Worm (Caenorhabditis elegans): ENCODE results near the gene C39H7.4.
A peak's percentile ranks its signal among the peaks of the same experiment; 100 is the strongest.

The C39H7.4 gene

ce11 chrIV:5590120-5590519 is 24.3 kb downstream of the C39H7.4 start (continued):
- no peak for TF ChIP-seq cey-2 (tag; optimal IDR thresholded peaks at IDR 0.05; ENCODE audit: borderline replicate concordance, insufficient read depth)
- TF ChIP-seq madf-5 (GFP tag; IDR thresholded peaks at IDR 0.05) = no peak
- no peak for TF ChIP-seq T20F7.1 (GFP tag; optimal IDR thresholded peaks at IDR 0.05)
- no peak for TF ChIP-seq ces-1 (GFP tag; optimal IDR thresholded peaks at IDR 0.05)
- no peak for TF ChIP-seq nhr-111 (GFP tag; optimal IDR thresholded peaks at IDR 0.05)
- TF ChIP-seq egl-27 (tag; optimal IDR thresholded peaks at IDR 0.05) = no peak
- no peak for TF ChIP-seq ZK337.2 (GFP tag; IDR thresholded peaks at IDR 0.05)
- TF ChIP-seq php-3 (GFP tag; IDR thresholded peaks at IDR 0.05) = 0 out of 2 replicates have a peak, but pooled peaks have one; percentile 35
- TF ChIP-seq nhr-76 (tag; optimal IDR thresholded peaks at IDR 0.05) = no peak
- TF ChIP-seq aha-1 (tag) = no peak
- no peak for TF ChIP-seq ZK546.5 (tag; optimal IDR thresholded peaks at IDR 0.05)
- no peak for TF ChIP-seq F49E8.2 (tag; optimal IDR thresholded peaks at IDR 0.05; ENCODE audit: borderline replicate concordance)
- TF ChIP-seq lir-3 (tag; optimal IDR thresholded peaks at IDR 0.05) = no peak
- no peak for TF ChIP-seq dmd-9 (GFP tag; IDR thresholded peaks at IDR 0.05)
- TF ChIP-seq Y105C5A.15 (GFP tag; IDR thresholded peaks at IDR 0.05) = no peak
- TF ChIP-seq zip-2 (tag; optimal IDR thresholded peaks at IDR 0.05) = no peak
- no peak for TF ChIP-seq lim-7 (GFP tag; IDR thresholded peaks at IDR 0.05)
- no peak for TF ChIP-seq daf-8 (GFP tag; IDR thresholded peaks at IDR 0.05)
- TF ChIP-seq saeg-2 (GFP tag; IDR thresholded peaks at IDR 0.05) = no peak
- no peak for TF ChIP-seq fos-1 (tag; optimal IDR thresholded peaks at IDR 0.05)
- no peak for TF ChIP-seq ceh-20 (GFP tag; IDR thresholded peaks at IDR 0.05)
- no peak for TF ChIP-seq lin-13 (GFP tag; optimal IDR thresholded peaks at IDR 0.05)
- no peak for TF ChIP-seq lin-1 (GFP tag; IDR thresholded peaks at IDR 0.05)
- TF ChIP-seq nhr-10 (tag; optimal IDR thresholded peaks at IDR 0.05) = no peak
- no peak for TF ChIP-seq nhr-41 (GFP tag; IDR thresholded peaks at IDR 0.05)
- no peak for TF ChIP-seq skn-1 (tag; optimal IDR thresholded peaks at IDR 0.05)
- TF ChIP-seq madf-9 (GFP tag; conservative IDR thresholded peaks at IDR 0.05) = no peak
- TF ChIP-seq tag-97 (GFP tag; IDR thresholded peaks at IDR 0.05) = no peak
- TF ChIP-seq nhr-6 (tag; optimal IDR thresholded peaks at IDR 0.05) = no peak
- no peak for TF ChIP-seq spr-3 (GFP tag; optimal IDR thresholded peaks at IDR 0.05)
- no peak for TF ChIP-seq F10B5.3 (tag; optimal IDR thresholded peaks at IDR 0.05)
- no peak for TF ChIP-seq unc-62 (GFP tag; optimal IDR thresholded peaks at IDR 0.05 in 1 of 2)
- TF ChIP-seq unc-62 (tag; optimal IDR thresholded peaks at IDR 0.05) = no peak
- TF ChIP-seq pqm-1 (tag; optimal IDR thresholded peaks at IDR 0.05) = peak; percentile 83
- TF ChIP-seq lin-38 (GFP tag; IDR thresholded peaks at IDR 0.05) = no peak
- TF ChIP-seq mes-2 (tag; optimal IDR thresholded peaks at IDR 0.05; ENCODE audit: poor library complexity, severe bottlenecking) = peak; percentile 30
- peak; percentile 82 for TF ChIP-seq dmd-6 (GFP tag; IDR thresholded peaks at IDR 0.05)
- TF ChIP-seq mdl-1 (tag; optimal IDR thresholded peaks at IDR 0.05) = peak in 1 of 2 experiments; percentile 33
- no peak for TF ChIP-seq nhr-237 (tag; optimal IDR thresholded peaks at IDR 0.05)
- TF ChIP-seq mep-1 (tag; optimal IDR thresholded peaks at IDR 0.05) = peak; percentile 49
- TF ChIP-seq ama-1 (optimal IDR thresholded peaks at IDR 0.05) = no peak
- no peak for TF ChIP-seq jun-1 (tag; optimal IDR thresholded peaks at IDR 0.05)
- TF ChIP-seq D1046.2 (GFP tag; IDR thresholded peaks at IDR 0.05) = no peak
- no peak for TF ChIP-seq ceh-28 (tag; optimal IDR thresholded peaks at IDR 0.05)
- TF ChIP-seq ztf-7 (tag; optimal IDR thresholded peaks at IDR 0.05) = no peak
- TF ChIP-seq R02D3.7 (tag; optimal IDR thresholded peaks at IDR 0.05) = no peak
